Worm (Caenorhabditis elegans) whole organism, mixed stage, embryonic: ENCODE results near the gene F09G8.10.

ENCODE experiments used
- elt-3 ChIP-seq: fragments of 150-350 bp; optimal IDR thresholded peaks from 2 replicates; lab custom pipeline; 2014; ENCODE audit warnings: missing biosample characterization, missing genetic modification characterization
- nhr-12 ChIP-seq: fragments of 150-350 bp; optimal IDR thresholded peaks from 2 replicates; lab custom pipeline; 2014; ENCODE audit warnings: missing biosample characterization, missing genetic modification characterization
- nhr-28 ChIP-seq: fragments of 150-350 bp; optimal IDR thresholded peaks from 2 replicates; lab custom pipeline; 2014; ENCODE audit warnings: missing biosample characterization, missing genetic modification characterization
- unc-62 ChIP-seq: fragments of 150-350 bp; optimal IDR thresholded peaks from 2 replicates; lab custom pipeline; 2014; ENCODE audit warnings: missing biosample characterization, missing genetic modification reagents, missing genetic modification characterization

DNA sequence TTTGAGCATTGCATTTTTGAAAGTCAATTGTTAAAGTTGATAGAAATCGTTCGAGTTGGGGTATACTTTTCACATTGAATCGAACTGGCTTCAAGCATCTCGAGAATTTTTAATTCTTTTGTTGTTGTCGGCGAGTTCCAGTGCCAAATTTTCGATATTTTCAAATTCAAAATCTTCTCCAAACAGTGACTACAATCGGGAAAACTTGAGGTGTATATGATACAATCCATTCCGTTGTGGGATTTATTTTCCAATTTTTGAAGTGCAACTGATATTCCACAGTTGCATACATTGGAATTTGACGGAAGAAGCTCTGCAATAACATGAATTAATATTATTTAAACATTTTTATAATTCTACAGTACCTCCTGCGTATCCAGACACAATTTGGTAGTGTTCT, 33.8 kb upstream of the F09G8.10 start:
- TF ChIP-seq nhr-28, result no peak
- TF ChIP-seq nhr-12 (tag; lab: Kevin White, UChicago), result no peak
- TF ChIP-seq unc-62 (GFP tag; lab: Kevin White, UChicago), result no peak
- TF ChIP-seq elt-3 (tag; lab: Kevin White, UChicago), result no peak
